Worm (Caenorhabditis elegans) whole organism, L3 larva: Measurements from ENCODE around the gene H12D21.5.

Experiments used
- R02D3.7 ChIP-seq: fragments of 150-350 bp; optimal IDR thresholded peaks from 2 replicates; lab custom pipeline; 2014; ENCODE audit warnings: missing biosample characterization, missing genetic modification characterization
- ZK546.5 ChIP-seq: sonication (generic microtip); optimal IDR thresholded peaks from 2 replicates; lab custom pipeline; 2017; ENCODE audit warnings: missing biosample characterization, missing genetic modification characterization
- ceh-16 ChIP-seq: sonication (generic microtip); optimal IDR thresholded peaks from 2 replicates; lab custom pipeline; 2017; ENCODE audit warnings: missing biosample characterization, missing genetic modification characterization
- ceh-28 ChIP-seq: fragments of 150-350 bp; optimal IDR thresholded peaks from 2 replicates; lab custom pipeline; 2014; ENCODE audit warnings: missing biosample characterization, missing genetic modification reagents, missing genetic modification characterization
- ceh-82 ChIP-seq: fragments of 150-350 bp; optimal IDR thresholded peaks from 2 replicates; lab custom pipeline; 2014; ENCODE audit warnings: missing biosample characterization, missing genetic modification characterization
- ceh-9 ChIP-seq: sonication (generic microtip); optimal IDR thresholded peaks from 2 replicates; lab custom pipeline; 2018; ENCODE audit warnings: missing biosample characterization, missing genetic modification characterization
- egl-5 ChIP-seq: fragments of 150-350 bp; optimal IDR thresholded peaks from 2 replicates; lab custom pipeline; 2017; ENCODE audit warnings: missing biosample characterization, missing genetic modification reagents, missing genetic modification characterization, inconsistent platforms
- elt-1 ChIP-seq: fragments of 150-350 bp; optimal IDR thresholded peaks from 2 replicates; lab custom pipeline; 2014; ENCODE audit warnings: missing biosample characterization, missing genetic modification characterization
- elt-2 ChIP-seq: sonication (generic microtip); optimal IDR thresholded peaks from 2 replicates; lab custom pipeline; 2016; ENCODE audit warnings: missing genetic modification reagents, mild to moderate bottlenecking, missing genetic modification characterization, missing compliant biosample characterization
- elt-3 ChIP-seq, 3 experiments: fragments of 150-350 bp in 1 of 3; sonication (generic microtip) in 2 of 3; optimal IDR thresholded peaks; 2 replicates in 2 of 3; 4 replicates in 1 of 3; lab custom pipeline; 2014 to 2017; ENCODE audit warnings: missing biosample characterization in 3 of 3, missing genetic modification characterization in 3 of 3
- fkh-10 ChIP-seq: sonication (generic microtip); optimal IDR thresholded peaks from 2 replicates; lab custom pipeline; 2017; ENCODE audit warnings: missing biosample characterization, missing genetic modification reagents, missing genetic modification characterization
- fkh-2 ChIP-seq: fragments of 150-350 bp; optimal IDR thresholded peaks from 2 replicates; lab custom pipeline; 2014; ENCODE audit warnings: missing biosample characterization, missing genetic modification reagents, missing genetic modification characterization
- fos-1 ChIP-seq: fragments of 150-350 bp; optimal IDR thresholded peaks from 2 replicates; lab custom pipeline; 2014; ENCODE audit warnings: missing biosample characterization, missing genetic modification characterization
- hmg-11 ChIP-seq: sonication (generic microtip); optimal IDR thresholded peaks from 2 replicates; lab custom pipeline; 2016; ENCODE audit warnings: missing genetic modification characterization, missing compliant biosample characterization
- jun-1 ChIP-seq: fragments of 150-350 bp; optimal IDR thresholded peaks from 2 replicates; lab custom pipeline; 2014; ENCODE audit warnings: missing biosample characterization, missing genetic modification reagents, missing genetic modification characterization
- lin-15B ChIP-seq: fragments of 150-350 bp; optimal IDR thresholded peaks from 2 replicates; lab custom pipeline; 2014; ENCODE audit warnings: missing biosample characterization, missing genetic modification characterization
- lin-39 ChIP-seq: fragments of 150-350 bp; optimal IDR thresholded peaks from 2 replicates; lab custom pipeline; 2018; ENCODE audit warnings: missing biosample characterization, missing genetic modification reagents, missing genetic modification characterization
- nfya-1 ChIP-seq: sonication (generic microtip); optimal IDR thresholded peaks from 2 replicates; lab custom pipeline; 2017; ENCODE audit warnings: missing genetic modification characterization, mild to moderate bottlenecking, missing compliant biosample characterization, antibody characterized with exemption, moderate library complexity; ENCODE audit not compliant: insufficient read depth
- nhr-23 ChIP-seq: fragments of 150-350 bp; optimal IDR thresholded peaks from 2 replicates; lab custom pipeline; 2014; ENCODE audit warnings: missing biosample characterization, missing genetic modification reagents, missing genetic modification characterization
- nhr-237 ChIP-seq: fragments of 150-350 bp; optimal IDR thresholded peaks from 2 replicates; lab custom pipeline; 2014; ENCODE audit warnings: missing biosample characterization, missing genetic modification characterization
- nhr-25 ChIP-seq: sonication (generic microtip); optimal IDR thresholded peaks from 2 replicates; lab custom pipeline; 2017; ENCODE audit warnings: missing biosample characterization, missing genetic modification characterization
- nhr-67 ChIP-seq: fragments of 150-350 bp; optimal IDR thresholded peaks from 2 replicates; lab custom pipeline; 2014; ENCODE audit warnings: missing biosample characterization, missing genetic modification characterization
- nhr-77 ChIP-seq: fragments of 150-350 bp; optimal IDR thresholded peaks from 2 replicates; lab custom pipeline; 2014; ENCODE audit warnings: missing biosample characterization, missing genetic modification characterization
- pha-4 ChIP-seq: fragments of 150-350 bp; optimal IDR thresholded peaks from 2 replicates; lab custom pipeline; 2014; ENCODE audit warnings: missing biosample characterization, missing genetic modification reagents, missing genetic modification characterization
- sea-2 ChIP-seq: fragments of 150-350 bp; sonication (generic microtip); optimal IDR thresholded peaks from 4 replicates; lab custom pipeline; 2014; ENCODE audit warnings: missing biosample characterization, missing genetic modification reagents, missing genetic modification characterization
- snpc-4 ChIP-seq: fragments of 150-350 bp; optimal IDR thresholded peaks from 2 replicates; lab custom pipeline; 2014; ENCODE audit warnings: missing biosample characterization, missing genetic modification characterization
- tbx-2 ChIP-seq: sonication (generic microtip); optimal IDR thresholded peaks from 2 replicates; lab custom pipeline; 2016; ENCODE audit warnings: mild to moderate bottlenecking, missing genetic modification characterization, missing compliant biosample characterization
- unc-39 ChIP-seq: sonication (generic microtip); optimal IDR thresholded peaks from 4 replicates; lab custom pipeline; 2017; ENCODE audit warnings: missing biosample characterization, missing genetic modification characterization
- unc-62 ChIP-seq: fragments of 150-350 bp; sonication (generic microtip); optimal IDR thresholded peaks from 4 replicates; lab custom pipeline; 2014; ENCODE audit warnings: missing biosample characterization, missing genetic modification reagents, missing genetic modification characterization
- zag-1 ChIP-seq: fragments of 150-350 bp; optimal IDR thresholded peaks from 2 replicates; lab custom pipeline; 2014; ENCODE audit warnings: missing biosample characterization, missing genetic modification characterization

Gene H12D21.5

DNA sequence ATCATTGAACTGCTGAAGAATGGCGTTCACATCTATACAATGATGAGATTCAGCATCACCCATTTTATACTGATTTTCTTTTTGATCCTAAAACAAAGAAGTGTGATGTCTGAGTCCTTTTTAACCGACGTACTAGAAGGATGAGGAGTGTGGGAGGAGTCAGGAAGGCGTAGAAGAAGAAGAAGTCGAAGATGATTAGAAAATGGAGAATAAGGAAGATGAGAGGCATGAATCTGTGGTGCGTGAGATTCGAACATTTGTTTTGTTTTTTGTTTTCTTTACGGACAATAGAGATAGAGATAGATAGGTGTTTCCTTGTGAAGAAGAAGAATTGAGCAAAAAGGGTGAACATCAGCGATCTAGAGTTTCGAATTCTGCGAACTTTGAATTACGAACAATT lies 35.3 kb upstream of the H12D21.5 start, which contains the start of gene npr-13:
Gene npr-13, minus strand, starts transcription at position 101 of the 400 bp plus-strand sequence.
- no peak for TF ChIP-seq ceh-16 (tag; lab: Kevin White, UChicago)
- no peak for TF ChIP-seq unc-39 (tag; lab: Kevin White, UChicago)
- TF ChIP-seq nhr-77 (tag; lab: Kevin White, UChicago), result no peak
- no peak for TF ChIP-seq nhr-25 (tag; lab: Kevin White, UChicago)
- TF ChIP-seq fkh-2 (tag; lab: Kevin White, UChicago), result no peak

DNA sequence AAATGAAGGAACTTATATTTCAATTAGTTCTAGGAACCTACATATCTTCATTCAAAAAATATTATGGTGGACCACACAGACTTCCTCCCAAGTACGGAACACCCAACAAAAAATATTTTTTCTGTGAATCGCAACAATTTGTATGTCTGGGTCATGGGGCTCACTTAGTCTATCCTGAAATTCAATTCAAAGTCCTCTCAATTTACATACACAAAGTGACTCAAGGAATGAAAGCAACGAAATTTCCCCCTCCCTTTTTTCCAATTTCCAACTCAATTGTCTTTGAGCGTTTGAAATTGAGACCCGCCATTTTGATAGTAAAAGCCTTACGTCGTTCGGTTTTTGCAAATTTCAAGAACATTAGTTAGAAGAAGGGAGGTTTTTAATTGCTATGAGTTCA lies 34.4 kb upstream of the H12D21.5 start:
- TF ChIP-seq nhr-25 (tag; lab: Kevin White, UChicago) (no peak), elt-1 (no peak), fkh-10 (GFP tag; lab: Kevin White, UChicago) (peak; percentile 76)
- TF ChIP-seq, all 47 proteins: peak for 1

DNA sequence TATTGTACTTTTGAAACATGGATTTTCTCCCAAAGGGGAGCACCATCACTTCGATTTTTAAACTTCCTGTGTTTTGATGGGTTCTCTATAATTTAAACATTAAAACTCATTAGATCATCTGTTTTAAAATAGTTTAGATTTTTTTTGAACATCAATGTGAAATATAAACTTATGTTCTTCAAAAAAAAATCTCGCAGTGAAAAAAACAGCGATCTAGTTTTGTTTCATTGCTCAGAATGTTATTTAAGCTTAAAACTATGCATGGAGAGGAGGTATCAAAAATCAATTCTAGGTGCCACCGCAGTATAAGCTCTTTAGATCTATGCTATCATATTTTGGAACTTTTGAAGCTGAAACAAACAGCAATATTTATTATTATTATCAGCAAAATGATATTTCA lies 25.6 kb upstream of the H12D21.5 start, which contains the start of gene gcy-14:
Gene gcy-14, minus strand, starts transcription at position 101 of the 400 bp plus-strand sequence.
- TF ChIP-seq elt-1 (no peak), tbx-2 (tag; lab: Kevin White, UChicago) (no peak), pha-4 (tag; lab: Kevin White, UChicago) (no peak), nhr-237 (tag; lab: Kevin White, UChicago) (no peak), sea-2 (GFP tag; lab: Kevin White, UChicago) (no peak), ceh-28 (no peak), nhr-23 (tag; lab: Kevin White, UChicago) (no peak), R02D3.7 (no peak), zag-1 (no peak), lin-15B (tag; lab: Kevin White, UChicago) (no peak), ceh-82 (tag; lab: Kevin White, UChicago) (no peak), jun-1 (no peak), nhr-77 (tag; lab: Kevin White, UChicago) (no peak), elt-3 (tag; optimal IDR thresholded peaks at IDR 0.05; lab: Kevin White, UChicago) (no peak)

DNA sequence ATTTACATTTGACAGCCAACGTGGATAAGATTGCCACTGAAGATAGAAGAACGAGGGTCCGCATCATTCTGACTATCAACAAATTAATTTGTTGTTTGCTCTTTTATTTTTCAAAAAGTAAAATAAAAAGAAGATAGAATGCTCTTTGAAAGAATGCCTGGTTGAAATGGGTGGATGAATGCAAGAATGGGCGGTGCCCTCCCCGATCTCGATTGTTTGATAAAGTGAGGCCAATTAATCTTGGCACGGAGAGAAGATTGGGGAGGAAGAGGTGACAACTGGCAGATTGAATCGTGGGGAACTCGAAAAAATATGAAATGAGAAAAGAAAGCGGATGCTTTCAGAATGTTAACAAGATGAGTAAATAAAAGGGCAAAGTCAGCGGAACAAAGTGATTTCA lies 22.4 kb upstream of the H12D21.5 start, which contains the start of gene ZC412.3:
Gene ZC412.3, minus strand, starts transcription at position 183 of the 400 bp plus-strand sequence.
- TF ChIP-seq jun-1 (no peak), lin-39 (peak; percentile 55)

DNA sequence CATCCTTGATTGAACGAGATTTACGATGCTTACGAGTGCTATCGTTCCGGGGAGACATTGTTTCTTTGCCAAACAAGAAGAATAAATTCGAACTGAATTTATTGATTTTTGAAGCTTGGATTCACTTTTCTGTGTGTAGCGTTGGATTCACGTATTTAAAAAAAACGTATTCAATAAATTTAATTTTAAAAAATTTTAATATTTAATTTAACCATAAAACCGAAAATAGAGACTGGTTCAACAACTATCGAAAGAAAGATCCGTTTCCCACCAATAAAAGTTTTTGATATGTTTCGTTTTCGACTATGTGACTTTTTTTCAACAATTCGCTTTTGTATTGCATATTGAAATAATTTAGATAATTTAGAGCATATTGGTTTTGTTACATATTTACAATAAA lies 18.4 kb upstream of the H12D21.5 start, which contains the start of gene ZC412.5:
Gene ZC412.5, minus strand, starts transcription at position 101 of the 400 bp plus-strand sequence.
- TF ChIP-seq nhr-67, result no peak
- no peak for TF ChIP-seq elt-2 (tag; lab: Kevin White, UChicago)
- TF ChIP-seq unc-62 (GFP tag; lab: Kevin White, UChicago), result no peak
- TF ChIP-seq egl-5 (tag; lab: Kevin White, UChicago), result no peak
- TF ChIP-seq hmg-11 (tag; lab: Kevin White, UChicago), result no peak
- TF ChIP-seq ceh-9 (tag; lab: Kevin White, UChicago), result no peak

DNA sequence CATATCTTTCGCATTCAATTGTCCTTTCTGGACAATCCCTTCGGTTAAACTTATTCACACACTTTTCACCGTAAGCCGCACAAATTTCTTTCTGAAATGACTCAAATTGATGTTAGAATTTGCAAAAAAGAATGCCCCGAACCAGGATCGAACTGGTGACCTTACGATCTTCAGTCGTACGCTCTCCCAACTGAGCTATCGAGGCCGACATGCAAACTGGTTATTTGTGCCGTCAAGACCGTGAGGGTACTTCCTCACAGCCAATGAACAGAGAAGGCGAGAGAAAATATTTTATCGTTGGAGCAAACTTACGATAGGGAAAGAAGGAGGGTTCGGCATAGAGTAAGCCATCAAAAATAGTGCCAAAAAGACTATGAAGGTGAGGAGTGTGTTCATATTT lies 17.5 kb upstream of the H12D21.5 start:
- TF ChIP-seq zag-1 (no peak), ceh-9 (tag; lab: Kevin White, UChicago) (no peak), fos-1 (tag; lab: Kevin White, UChicago) (no peak), unc-62 (GFP tag; lab: Kevin White, UChicago) (no peak), elt-3 (tag; optimal IDR thresholded peaks at IDR 0.05; lab: Kevin White, UChicago) (peak in 1 of 3 experiments; percentile 3), nfya-1 (tag; lab: Kevin White, UChicago) (peak; percentile 31), tbx-2 (tag; lab: Kevin White, UChicago) (peak; percentile 16), lin-15B (tag; lab: Kevin White, UChicago) (peak; percentile 17), ZK546.5 (tag; lab: Kevin White, UChicago) (no peak), nhr-23 (tag; lab: Kevin White, UChicago) (peak; percentile 3), nhr-67 (no peak), elt-2 (tag; lab: Kevin White, UChicago) (peak; percentile 0), snpc-4 (tag; lab: Kevin White, UChicago) (peak; percentile 98)
